Worm (Caenorhabditis elegans) whole organism, young adult: ENCODE data around the gene srz-25.

Experiments
- K11D2.4 ChIP-seq: fragments of 200-800 bp; sonication (Bioruptor generic); IDR thresholded peaks from 2 replicates; pipeline ENCODE4 v1.3.6; 2022; ENCODE audit warnings: missing genetic modification reagents, missing genetic modification characterization, missing compliant biosample characterization
- ceh-100 ChIP-seq: fragments of 200-800 bp; sonication (Bioruptor generic); IDR thresholded peaks from 2 replicates; pipeline ENCODE4 v1.3.6; 2022; ENCODE audit warnings: missing genetic modification reagents, missing genetic modification characterization, missing compliant biosample characterization
- ekl-4 ChIP-seq: fragments of 200-800 bp; sonication (Bioruptor generic); IDR thresholded peaks from 2 replicates; pipeline ENCODE4 v1.3.6; 2022; ENCODE audit warnings: missing genetic modification reagents, missing genetic modification characterization, missing compliant biosample characterization
- pha-4 ChIP-seq: fragments of 150-350 bp; sonication (generic microtip); optimal IDR thresholded peaks from 2 replicates; lab custom pipeline; 2014; ENCODE audit warnings: missing biosample characterization, missing genetic modification reagents, missing genetic modification characterization

ce11 chrV:17512763-17513162 lies 27.6 kb upstream of the srz-25 start:
- TF ChIP-seq ekl-4 (GFP tag; lab: Robert Waterston, UW) (no peak), ceh-100 (GFP tag; lab: Robert Waterston, UW) (no peak), K11D2.4 (no peak), pha-4 (tag; lab: Kevin White, UChicago) (no peak)
